Worm (Caenorhabditis elegans) whole organism, L4 larva: ENCODE data around the gene C04E6.8.

Experiments
- D1046.2 ChIP-seq: fragments of 200-800 bp; sonication (Bioruptor generic); IDR thresholded peaks from 2 replicates; pipeline ENCODE4 v1.3.6; 2022; ENCODE audit warnings: missing genetic modification characterization, missing compliant biosample characterization
- F10B5.3 ChIP-seq: sonication (generic microtip); optimal IDR thresholded peaks from 2 replicates; lab custom pipeline; 2016; ENCODE audit warnings: mild to moderate bottlenecking, missing genetic modification characterization, missing compliant biosample characterization
- F37D6.2 ChIP-seq: sonication (generic microtip); optimal IDR thresholded peaks from 2 replicates; lab custom pipeline; 2016; ENCODE audit warnings: mild to moderate bottlenecking, missing genetic modification characterization, missing compliant biosample characterization
- T20F7.1 ChIP-seq: fragments of 200-800 bp; sonication (Bioruptor generic); optimal IDR thresholded peaks from 2 replicates; lab custom pipeline; 2018; ENCODE audit warnings: mild to moderate bottlenecking, missing genetic modification characterization, missing compliant biosample characterization
- T26A8.4 ChIP-seq: fragments of 200-800 bp; sonication (Bioruptor generic); IDR thresholded peaks from 2 replicates; pipeline ENCODE4 v1.3.6; 2022; ENCODE audit warnings: missing genetic modification characterization, missing compliant biosample characterization
- Y75B8A.6 ChIP-seq: fragments of 200-800 bp; sonication (Bioruptor generic); IDR thresholded peaks from 2 replicates; pipeline ENCODE4 v1.3.6; 2022; ENCODE audit warnings: missing genetic modification reagents, missing genetic modification characterization, missing compliant biosample characterization
- aha-1 ChIP-seq: fragments of 150-350 bp; peaks from one replicate; lab custom pipeline; 2014; ENCODE audit warnings: missing biosample characterization, missing genetic modification characterization
- ama-1 ChIP-seq: fragments of 150-350 bp; optimal IDR thresholded peaks from 2 replicates; lab custom pipeline; 2014; ENCODE audit warnings: inconsistent platforms, mixed read lengths
- ceh-32 ChIP-seq: sonication (generic microtip); optimal IDR thresholded peaks from 2 replicates; lab custom pipeline; 2016; ENCODE audit warnings: mild to moderate bottlenecking, missing genetic modification characterization, missing compliant biosample characterization; ENCODE audit not compliant: poor library complexity
- ceh-82 ChIP-seq: sonication (generic microtip); optimal IDR thresholded peaks from 2 replicates; lab custom pipeline; 2017; ENCODE audit warnings: missing biosample characterization, missing genetic modification characterization
- ces-1 ChIP-seq: fragments of 150-350 bp; sonication (generic microtip); optimal IDR thresholded peaks from 4 replicates; lab custom pipeline; 2014; ENCODE audit warnings: missing biosample characterization, missing genetic modification reagents, missing genetic modification characterization
- cey-2 ChIP-seq: sonication (generic microtip); optimal IDR thresholded peaks from 3 replicates; lab custom pipeline; 2017; ENCODE audit warnings: missing genetic modification characterization, mild to moderate bottlenecking, missing compliant biosample characterization, antibody characterized with exemption, borderline replicate concordance; ENCODE audit not compliant: insufficient read depth
- daf-12 ChIP-seq: fragments of 150-350 bp; optimal IDR thresholded peaks from 2 replicates; lab custom pipeline; 2014; ENCODE audit warnings: missing biosample characterization, missing genetic modification reagents, missing genetic modification characterization
- daf-16 ChIP-seq, 3 experiments: sonication (generic microtip); optimal IDR thresholded peaks; 2 replicates each; lab custom pipeline; 2016 to 2017; ENCODE audit warnings: missing genetic modification characterization in 3 of 3, missing genetic modification reagents in 3 of 3, mild to moderate bottlenecking in 2 of 3, missing compliant biosample characterization in 2 of 3, missing biosample characterization in 1 of 3, moderate library complexity in 1 of 3
- dmd-8 ChIP-seq: fragments of 200-800 bp; sonication (Bioruptor generic); IDR thresholded peaks from 2 replicates; pipeline ENCODE4 v1.3.6; 2022; ENCODE audit warnings: missing genetic modification characterization, missing compliant biosample characterization
- dpl-1 ChIP-seq: fragments of 150-350 bp; optimal IDR thresholded peaks from 2 replicates; lab custom pipeline; 2014; ENCODE audit warnings: missing biosample characterization, missing genetic modification reagents, missing genetic modification characterization
- hlh-11 ChIP-seq: fragments of 200-800 bp; sonication (Bioruptor generic); optimal IDR thresholded peaks from 2 replicates; lab custom pipeline; 2018; ENCODE audit warnings: mild to moderate bottlenecking, missing genetic modification characterization, missing compliant biosample characterization
- hlh-30 ChIP-seq: sonication (generic microtip); optimal IDR thresholded peaks from 2 replicates; lab custom pipeline; 2017; ENCODE audit warnings: antibody characterized with exemption, mild to moderate bottlenecking, missing genetic modification characterization, missing compliant biosample characterization; ENCODE audit not compliant: insufficient read depth
- lin-13 ChIP-seq: fragments of 150-350 bp; optimal IDR thresholded peaks from 2 replicates; lab custom pipeline; 2014; ENCODE audit warnings: missing biosample characterization, missing genetic modification reagents, missing genetic modification characterization
- lin-15B ChIP-seq: fragments of 150-350 bp; sonication (generic microtip); optimal IDR thresholded peaks from 3 replicates; lab custom pipeline; 2014; ENCODE audit warnings: missing biosample characterization, missing genetic modification characterization
- lin-38 ChIP-seq: fragments of 200-800 bp; sonication (Bioruptor generic); IDR thresholded peaks from 2 replicates; pipeline ENCODE4 v1.3.6; 2022; ENCODE audit warnings: missing genetic modification reagents, missing genetic modification characterization, missing compliant biosample characterization
- mdl-1 ChIP-seq, 2 experiments: fragments of 150-350 bp in 1 of 2; sonication (generic microtip) in 1 of 2; optimal IDR thresholded peaks; 2 replicates each; lab custom pipeline; 2014 to 2017; ENCODE audit warnings: missing biosample characterization in 2 of 2, missing genetic modification characterization in 2 of 2
- mep-1 ChIP-seq: fragments of 150-350 bp; sonication (generic microtip); optimal IDR thresholded peaks from 3 replicates; lab custom pipeline; 2014; ENCODE audit warnings: missing biosample characterization, missing genetic modification characterization
- mes-2 ChIP-seq: sonication (generic microtip); optimal IDR thresholded peaks from 2 replicates; lab custom pipeline; 2016; ENCODE audit warnings: missing genotype, mild to moderate bottlenecking, missing genetic modification characterization, missing compliant biosample characterization; ENCODE audit not compliant: poor library complexity, severe bottlenecking
- nhr-102 ChIP-seq: sonication (generic microtip); optimal IDR thresholded peaks from 2 replicates; lab custom pipeline; 2016; ENCODE audit warnings: mild to moderate bottlenecking, missing genetic modification characterization, moderate library complexity, missing compliant biosample characterization
- nhr-111 ChIP-seq: fragments of 200-800 bp; sonication (Bioruptor generic); optimal IDR thresholded peaks from 2 replicates; lab custom pipeline; 2018; ENCODE audit warnings: mild to moderate bottlenecking, missing genetic modification characterization, missing compliant biosample characterization
- nhr-28 ChIP-seq: fragments of 150-350 bp; optimal IDR thresholded peaks from 2 replicates; lab custom pipeline; 2014; ENCODE audit warnings: missing biosample characterization, missing genetic modification characterization
- nhr-41 ChIP-seq: fragments of 200-800 bp; sonication (Bioruptor generic); IDR thresholded peaks from 2 replicates; pipeline ENCODE4 v1.3.6; 2022; ENCODE audit warnings: missing genetic modification reagents, missing genetic modification characterization, missing compliant biosample characterization
- nhr-48 ChIP-seq: sonication (generic microtip); optimal IDR thresholded peaks from 2 replicates; lab custom pipeline; 2016; ENCODE audit warnings: mild to moderate bottlenecking, missing genetic modification characterization, missing compliant biosample characterization
- php-3 ChIP-seq: fragments of 200-800 bp; sonication (Bioruptor generic); IDR thresholded peaks from 2 replicates; pipeline ENCODE4 v1.3.6; 2022; ENCODE audit warnings: missing genetic modification reagents, missing genetic modification characterization, missing compliant biosample characterization
- saeg-2 ChIP-seq: fragments of 200-800 bp; sonication (Bioruptor generic); IDR thresholded peaks from 2 replicates; pipeline ENCODE4 v1.3.6; 2022; ENCODE audit warnings: missing genetic modification reagents, missing genetic modification characterization, missing compliant biosample characterization
- sdz-12 ChIP-seq: fragments of 200-800 bp; sonication (Bioruptor generic); optimal IDR thresholded peaks from 2 replicates; lab custom pipeline; 2018; ENCODE audit warnings: mild to moderate bottlenecking, missing genetic modification characterization, missing compliant biosample characterization
- spr-3 ChIP-seq: fragments of 200-800 bp; sonication (Bioruptor generic); optimal IDR thresholded peaks from 2 replicates; lab custom pipeline; 2018; ENCODE audit warnings: mild to moderate bottlenecking, missing genetic modification characterization, missing compliant biosample characterization
- unc-130 ChIP-seq: sonication (generic microtip); optimal IDR thresholded peaks from 2 replicates; lab custom pipeline; 2016; ENCODE audit warnings: missing genetic modification reagents, missing genetic modification characterization, missing compliant biosample characterization
- unc-39 ChIP-seq: sonication (generic microtip); optimal IDR thresholded peaks from 2 replicates; lab custom pipeline; 2017; ENCODE audit warnings: missing biosample characterization, missing genetic modification characterization
- unc-62 ChIP-seq, 3 experiments: fragments of 150-350 bp in 1 of 3; sonication (generic microtip); optimal IDR thresholded peaks in 2 of 3; peaks in 1 of 3; 1 replicate in 1 of 3; 2 replicates in 2 of 3; lab custom pipeline; 2014 to 2017; ENCODE audit warnings: missing biosample characterization in 3 of 3, missing genetic modification characterization in 3 of 3, missing genetic modification reagents in 3 of 3, missing genotype in 1 of 3
- zfp-3 ChIP-seq: fragments of 200-800 bp; sonication (Bioruptor generic); conservative IDR thresholded peaks from 2 replicates; pipeline ENCODE4 v1.3.6; 2022; ENCODE audit warnings: missing genetic modification reagents, missing genetic modification characterization, missing compliant biosample characterization
- zip-2 ChIP-seq: fragments of 150-350 bp; optimal IDR thresholded peaks from 2 replicates; lab custom pipeline; 2014; ENCODE audit warnings: missing biosample characterization, missing genetic modification characterization
- ztf-11 ChIP-seq: fragments of 150-350 bp; optimal IDR thresholded peaks from 2 replicates; lab custom pipeline; 2014; ENCODE audit warnings: missing biosample characterization, missing genetic modification characterization
- ztf-7 ChIP-seq: fragments of 150-350 bp; optimal IDR thresholded peaks from 2 replicates; lab custom pipeline; 2014; ENCODE audit warnings: missing biosample characterization, missing genetic modification characterization

C04E6.8 gene

DNA sequence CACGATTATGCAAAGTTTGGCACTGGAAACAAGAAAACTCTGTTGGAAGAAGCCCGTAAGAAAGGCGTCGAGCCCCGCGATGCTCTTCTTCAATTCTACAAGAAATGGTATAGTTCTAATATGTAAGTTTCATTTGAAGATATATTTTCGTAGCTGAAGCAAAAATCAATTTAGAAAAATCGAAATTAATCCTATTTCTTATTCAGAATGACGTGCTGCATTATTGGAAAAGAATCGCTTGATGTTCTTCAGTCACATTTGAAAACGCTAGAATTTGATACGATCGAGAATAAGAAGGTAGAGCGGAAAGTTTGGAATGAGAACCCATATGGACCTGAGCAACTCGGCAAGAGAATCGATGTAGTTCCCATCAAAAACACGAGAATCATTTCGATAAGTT, 6.7 kb downstream of the C04E6.8 start:
- peak in 1 of 2 experiments; percentile 90 for TF ChIP-seq unc-62 (GFP tag; optimal IDR thresholded peaks at IDR 0.05 in 1 of 2; lab: Kevin White, UChicago)
- TF ChIP-seq unc-62 (tag; optimal IDR thresholded peaks at IDR 0.05; lab: Kevin White, UChicago), result no peak
- TF ChIP-seq ztf-7 (tag; lab: Kevin White, UChicago), result no peak
- TF ChIP-seq aha-1 (tag; lab: Kevin White, UChicago), result peak; percentile 27
- no peak for TF ChIP-seq unc-39 (tag; lab: Kevin White, UChicago)
- TF ChIP-seq F37D6.2 (tag; lab: Kevin White, UChicago), result no peak
- TF ChIP-seq ztf-11 (tag; lab: Kevin White, UChicago), result no peak
- no peak for TF ChIP-seq lin-15B

- TF ChIP-seq Y75B8A.6 (GFP tag; lab: Robert Waterston, UW) (no peak), unc-62 (GFP tag; optimal IDR thresholded peaks at IDR 0.05 in 1 of 2; lab: Kevin White, UChicago) (no peak), unc-62 (tag; optimal IDR thresholded peaks at IDR 0.05; lab: Kevin White, UChicago) (no peak), dpl-1 (GFP tag; lab: Kevin White, UChicago) (no peak), spr-3 (GFP tag; lab: Kevin White, UChicago) (no peak), nhr-48 (tag; lab: Kevin White, UChicago) (no peak), ceh-82 (tag; lab: Kevin White, UChicago) (no peak), zip-2 (tag; lab: Kevin White, UChicago) (no peak), T20F7.1 (GFP tag; lab: Kevin White, UChicago) (no peak), mep-1 (tag; lab: Kevin White, UChicago) (no peak), ceh-32 (tag; lab: Kevin White, UChicago) (no peak), nhr-28 (no peak), daf-16 (GFP tag; optimal IDR thresholded peaks at IDR 0.05; lab: Kevin White, UChicago) (no peak), daf-16 (tag; optimal IDR thresholded peaks at IDR 0.05; lab: Kevin White, UChicago) (no peak), hlh-30 (tag; lab: Kevin White, UChicago) (no peak), saeg-2 (no peak), lin-13 (GFP tag; lab: Kevin White, UChicago) (no peak), D1046.2 (no peak), php-3 (GFP tag; lab: Robert Waterston, UW) (no peak), F10B5.3 (tag; lab: Kevin White, UChicago) (no peak), T26A8.4 (GFP tag; lab: Robert Waterston, UW) (no peak), lin-38 (GFP tag; lab: Robert Waterston, UW) (no peak)
These were observed 11.9 kb downstream of the C04E6.8 start, which contains the start of gene C02G6.2 for ce11 chrV:5871759-5872158. C02G6.2 (plus strand) TSS chrV:5872059.

DNA sequence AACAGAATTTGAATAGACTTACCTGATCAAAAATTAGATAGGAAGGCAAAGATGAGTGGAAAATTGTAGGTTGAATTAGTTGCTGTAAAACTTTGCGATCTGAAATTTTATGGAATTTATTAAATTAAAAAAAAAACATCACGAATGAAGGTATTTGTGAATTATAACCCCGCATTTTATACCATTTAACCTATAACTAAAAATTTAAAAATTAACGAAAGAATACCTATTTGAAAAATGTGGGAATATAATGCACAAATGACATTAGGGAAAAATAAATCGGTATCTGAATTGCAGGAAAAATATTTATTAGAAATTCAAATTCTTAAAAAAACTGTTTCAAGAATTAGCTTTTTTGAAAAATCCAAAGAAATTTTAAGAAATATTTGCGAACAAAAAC, 14.4 kb downstream of the C04E6.8 start, which contains the start of gene F26F12.4:
Gene F26F12.4 (minus strand): TSS at position 101 of the 400 bp plus-strand sequence.
- no peak for TF ChIP-seq hlh-11 (tag; lab: Kevin White, UChicago)
- TF ChIP-seq lin-13 (GFP tag; lab: Kevin White, UChicago), result no peak
- no peak for TF ChIP-seq unc-130 (GFP tag; lab: Kevin White, UChicago)
- TF ChIP-seq cey-2 (tag; lab: Kevin White, UChicago), result no peak
- no peak for TF ChIP-seq zip-2 (tag; lab: Kevin White, UChicago)
- no peak for TF ChIP-seq zfp-3 (GFP tag; lab: Robert Waterston, UW)
- TF ChIP-seq ama-1 (lab: Kevin White, UChicago), result no peak
- TF ChIP-seq nhr-41 (GFP tag; lab: Robert Waterston, UW), result no peak
- TF ChIP-seq mes-2 (tag; lab: Kevin White, UChicago), result no peak
- no peak for TF ChIP-seq nhr-111 (GFP tag; lab: Kevin White, UChicago)
- no peak for TF ChIP-seq mdl-1 (tag; optimal IDR thresholded peaks at IDR 0.05; lab: Kevin White, UChicago)
- no peak for TF ChIP-seq sdz-12
- TF ChIP-seq daf-12, result no peak
- TF ChIP-seq nhr-102, result no peak
- no peak for TF ChIP-seq ces-1 (GFP tag; lab: Kevin White, UChicago)
- TF ChIP-seq dmd-8 (GFP tag; lab: Robert Waterston, UW), result no peak
